Worm (Caenorhabditis elegans): ENCODE results near the gene ceh-99.

ceh-99 gene

DNA sequence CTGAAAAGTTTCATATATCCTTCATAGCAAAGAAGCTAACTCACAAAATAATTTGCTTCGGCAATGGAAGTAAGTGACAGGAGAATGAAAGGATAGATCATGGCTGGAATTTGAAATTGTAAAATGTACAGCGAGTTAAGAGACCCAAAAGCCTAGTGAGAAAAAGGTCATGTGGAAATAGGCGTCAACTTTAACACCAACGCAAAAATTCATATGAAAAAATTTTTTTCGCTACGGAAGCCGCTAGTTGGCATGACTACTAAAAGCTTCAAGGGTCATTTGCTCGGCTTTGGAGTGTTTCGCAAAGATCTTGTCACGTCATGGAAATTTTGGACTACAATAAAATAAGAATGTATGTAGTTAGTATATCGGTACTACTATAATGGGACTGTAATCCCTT lies 50.7 kb downstream of the ceh-99 start, which contains the start of gene Y38E10A.1:
Gene Y38E10A.1, minus strand, starts transcription at position 101 of the 400 bp plus-strand sequence.
- TF ChIP-seq zip-11 (GFP tag; IDR thresholded peaks at IDR 0.05) (no peak), lsy-2 (tag; optimal IDR thresholded peaks at IDR 0.05) (no peak), mes-2 (tag; optimal IDR thresholded peaks at IDR 0.05; ENCODE audit: poor library complexity, severe bottlenecking) (no peak), lin-13 (GFP tag; optimal IDR thresholded peaks at IDR 0.05) (no peak)

DNA sequence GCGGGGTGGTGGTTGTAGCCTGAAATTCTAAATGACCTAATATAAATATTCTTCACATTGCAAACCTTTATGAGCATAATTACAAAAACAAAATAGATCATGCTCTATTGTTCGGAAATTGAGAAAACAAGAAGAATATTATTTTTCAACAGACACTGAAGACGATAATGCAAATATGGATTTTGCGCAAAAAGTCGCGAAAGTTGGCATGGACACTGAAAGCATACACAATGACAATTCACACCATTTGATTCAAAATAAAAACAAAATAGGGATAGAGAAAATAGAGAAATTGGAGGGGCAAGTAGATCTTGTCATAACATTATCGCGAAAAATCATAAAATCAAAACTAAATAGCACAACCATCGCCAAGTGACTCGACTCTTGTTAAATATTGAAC lies 53.0 kb downstream of the ceh-99 start, which contains the start of gene Y38E10A.35:
Gene Y38E10A.35, minus strand, starts transcription at position 101 of the 400 bp plus-strand sequence.
- no peak for TF ChIP-seq lin-38 (GFP tag; IDR thresholded peaks at IDR 0.05)
- TF ChIP-seq nhr-25 (tag; optimal IDR thresholded peaks at IDR 0.05; ENCODE audit: borderline replicate concordance, insufficient read depth), result no peak

DNA sequence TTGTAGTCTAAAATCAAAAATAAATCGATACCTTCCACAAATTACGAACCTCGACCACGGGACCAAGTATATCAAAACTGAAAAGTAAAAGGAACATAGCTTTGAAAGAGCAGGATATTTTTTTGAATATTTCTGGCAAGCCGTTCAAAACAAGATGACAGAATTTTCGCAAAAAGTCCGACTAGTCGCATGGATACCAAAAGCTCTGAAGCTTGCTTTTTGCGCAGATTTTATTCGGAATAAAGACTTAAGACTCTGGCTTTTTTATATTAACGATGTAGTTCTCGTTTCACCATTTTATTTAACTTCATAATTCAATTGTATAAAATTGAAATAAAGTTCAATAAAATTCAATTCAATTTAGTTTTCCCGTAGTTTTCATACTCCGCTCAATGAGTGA lies 53.8 kb downstream of the ceh-99 start, which contains the start of gene Y38E10A.2:
Gene Y38E10A.2, minus strand, starts transcription at position 101 of the 400 bp plus-strand sequence.
- TF ChIP-seq mdt-29 (GFP tag; IDR thresholded peaks at IDR 0.05), result no peak
- no peak for TF ChIP-seq saeg-2 (GFP tag; IDR thresholded peaks at IDR 0.05)
- TF ChIP-seq Y48G9A.11 (GFP tag; IDR thresholded peaks at IDR 0.05), result no peak
